Worm (Caenorhabditis elegans): ENCODE measurements around the gene grl-26.

ce11 chrIV:320380-320779 lies 2.2 kb downstream of the grl-26 start, which contains the start of gene dsc-4:
- TF ChIP-seq tra-4 (tag; optimal IDR thresholded peaks at IDR 0.05) (no peak), ceh-13 (GFP tag; optimal IDR thresholded peaks at IDR 0.05) (no peak), aly-1 (tag; optimal IDR thresholded peaks at IDR 0.05) (no peak), ceh-36 (tag; optimal IDR thresholded peaks at IDR 0.05) (no peak), flt-1 (GFP tag; IDR thresholded peaks at IDR 0.05) (no peak), pes-1 (GFP tag; IDR thresholded peaks at IDR 0.05) (no peak), hnd-1 (tag; optimal IDR thresholded peaks at IDR 0.05) (no peak), tbx-11 (GFP tag; IDR thresholded peaks at IDR 0.05) (no peak), scrt-1 (GFP tag; IDR thresholded peaks at IDR 0.05) (no peak), ets-7 (tag; optimal IDR thresholded peaks at IDR 0.05) (no peak), ama-1 (optimal IDR thresholded peaks at IDR 0.05) (no peak), sea-1 (GFP tag; conservative IDR thresholded peaks at IDR 0.05) (no peak), hmg-4 (GFP tag; optimal IDR thresholded peaks at IDR 0.05) (no peak), B0310.2 (tag; optimal IDR thresholded peaks at IDR 0.05) (no peak)

All from whole organism, early embryonic.